Worm (Caenorhabditis elegans): ENCODE measurements around the gene rgef-1.

DNA sequence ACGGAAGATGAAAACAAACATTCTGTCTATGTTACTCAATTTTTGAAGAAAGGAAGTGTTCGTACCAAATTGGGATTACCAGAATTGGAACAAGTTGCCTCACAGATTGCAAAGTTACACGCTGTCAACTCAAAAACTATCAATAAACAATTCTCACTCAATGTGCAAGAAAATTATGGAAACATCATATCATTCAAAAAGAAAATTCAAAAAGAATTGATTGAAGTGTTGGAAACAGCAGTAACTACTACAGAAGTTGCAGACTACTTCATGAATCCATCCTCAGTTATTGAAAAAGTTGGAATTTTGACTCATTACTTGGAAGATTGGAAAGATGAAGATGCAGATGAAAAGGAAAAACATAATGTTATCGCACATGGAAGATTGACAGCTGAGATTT, 33.5 kb downstream of the rgef-1 start:
- no peak for TF ChIP-seq mef-2 (tag; optimal IDR thresholded peaks at IDR 0.05)
- no peak for TF ChIP-seq nhr-237 (tag; optimal IDR thresholded peaks at IDR 0.05)
- TF ChIP-seq dpl-1 (GFP tag; optimal IDR thresholded peaks at IDR 0.05): no peak
- no peak for TF ChIP-seq tbx-2 (tag; optimal IDR thresholded peaks at IDR 0.05)
- TF ChIP-seq efl-1 (optimal IDR thresholded peaks at IDR 0.05): no peak
- TF ChIP-seq efl-1 (GFP tag; optimal IDR thresholded peaks at IDR 0.05 in 1 of 2): no peak
- no peak for TF ChIP-seq lin-13 (GFP tag; optimal IDR thresholded peaks at IDR 0.05)
- TF ChIP-seq nhr-76 (tag; optimal IDR thresholded peaks at IDR 0.05): no peak
- TF ChIP-seq fkh-10 (GFP tag; optimal IDR thresholded peaks at IDR 0.05): no peak
- no peak for TF ChIP-seq grh-1 (GFP tag; IDR thresholded peaks at IDR 0.05)
- TF ChIP-seq nhr-84 (tag; optimal IDR thresholded peaks at IDR 0.05): no peak
- TF ChIP-seq C16A3.4 (tag; optimal IDR thresholded peaks at IDR 0.05): no peak
